Worm (Caenorhabditis elegans): Measurements from ENCODE around the gene ZC239.16.

Gene ZC239.16

DNA sequence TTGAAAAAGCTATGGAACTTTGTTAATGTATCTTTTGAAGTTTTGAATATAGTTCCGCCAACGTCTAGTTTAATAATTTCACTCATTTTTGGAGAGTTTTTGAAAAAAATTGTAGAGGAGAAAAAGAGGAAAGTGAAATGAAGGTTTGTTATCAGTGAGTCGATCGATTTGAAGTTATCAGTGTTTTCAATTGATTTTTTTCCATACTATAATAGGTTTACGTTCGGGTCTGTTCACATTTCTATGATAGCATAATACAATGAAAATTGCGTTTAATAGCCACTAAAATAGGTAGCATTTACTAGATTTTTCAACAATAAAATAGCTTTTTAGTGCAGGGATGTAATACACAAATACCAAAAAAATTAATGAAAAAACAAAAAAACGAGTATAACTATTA lies at the start of gene ZC239.16:
ZC239.16 (minus strand) TSS at position 120 of the 400 bp plus-strand sequence.
- TF ChIP-seq npax-4 (tag; optimal IDR thresholded peaks at IDR 0.05), result no peak
- TF ChIP-seq pros-1 (tag; optimal IDR thresholded peaks at IDR 0.05), result no peak
- TF ChIP-seq ceh-24 (tag; optimal IDR thresholded peaks at IDR 0.05), result no peak
- TF ChIP-seq fax-1 (tag; optimal IDR thresholded peaks at IDR 0.05), result no peak
- TF ChIP-seq unc-3 (GFP tag; conservative IDR thresholded peaks at IDR 0.05), result no peak
- TF ChIP-seq unc-3 (tag; optimal IDR thresholded peaks at IDR 0.05), result no peak
- no peak for TF ChIP-seq pat-9 (tag; optimal IDR thresholded peaks at IDR 0.05)
- no peak for TF ChIP-seq tbx-7 (tag; optimal IDR thresholded peaks at IDR 0.05)
- TF ChIP-seq ahr-1 (tag; optimal IDR thresholded peaks at IDR 0.05), result no peak
- no peak for TF ChIP-seq eyg-1 (tag; optimal IDR thresholded peaks at IDR 0.05)
- TF ChIP-seq T23F11.4 (GFP tag; optimal IDR thresholded peaks at IDR 0.05), result no peak
- TF ChIP-seq hlh-6 (tag; optimal IDR thresholded peaks at IDR 0.05), result no peak
- no peak for TF ChIP-seq che-1 (tag; optimal IDR thresholded peaks at IDR 0.05)
- no peak for TF ChIP-seq C38D4.7 (GFP tag; optimal IDR thresholded peaks at IDR 0.05)
- no peak for TF ChIP-seq ttx-3 (tag; optimal IDR thresholded peaks at IDR 0.05)
- TF ChIP-seq pha-4 (tag; optimal IDR thresholded peaks at IDR 0.05), result no peak
- TF ChIP-seq madf-2 (tag; optimal IDR thresholded peaks at IDR 0.05), result no peak
- no peak for TF ChIP-seq fkh-6 (tag; optimal IDR thresholded peaks at IDR 0.05)
- no peak for TF ChIP-seq sox-2 (GFP tag; IDR thresholded peaks at IDR 0.05)
- TF ChIP-seq ceh-6 (GFP tag; optimal IDR thresholded peaks at IDR 0.05), result no peak

DNA sequence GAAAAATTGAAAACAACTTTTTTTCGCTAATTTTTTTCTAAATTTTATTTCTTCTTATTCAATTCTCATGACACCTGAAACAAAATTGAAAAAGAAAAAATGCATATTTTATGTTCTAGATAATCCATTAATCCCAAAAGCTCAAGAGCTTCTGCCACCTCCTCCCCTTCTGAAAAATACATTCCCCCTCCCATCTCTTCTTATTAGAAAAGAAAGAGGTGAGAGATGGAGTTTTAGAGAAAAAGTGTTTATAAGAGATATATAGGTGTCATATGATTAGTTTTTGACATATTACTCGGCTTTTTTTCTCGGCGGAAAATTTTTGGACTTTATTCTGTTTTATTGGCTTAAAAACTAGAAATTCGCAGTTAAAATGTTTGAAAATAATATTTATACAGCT lies 45.5 kb upstream of the ZC239.16 start:
- no peak for TF ChIP-seq sox-2 (GFP tag; IDR thresholded peaks at IDR 0.05)
- no peak for TF ChIP-seq fkh-10 (GFP tag; optimal IDR thresholded peaks at IDR 0.05)
- TF ChIP-seq pha-4 (tag; optimal IDR thresholded peaks at IDR 0.05), result no peak
- no peak for TF ChIP-seq syd-9 (tag; optimal IDR thresholded peaks at IDR 0.05)
- no peak for TF ChIP-seq pax-1 (tag; optimal IDR thresholded peaks at IDR 0.05)
- no peak for TF ChIP-seq madf-2 (tag; optimal IDR thresholded peaks at IDR 0.05)
- TF ChIP-seq odd-2 (tag; optimal IDR thresholded peaks at IDR 0.05), result no peak
- no peak for TF ChIP-seq npax-4 (tag; optimal IDR thresholded peaks at IDR 0.05)
- TF ChIP-seq ceh-31 (tag; optimal IDR thresholded peaks at IDR 0.05), result no peak
- no peak for TF ChIP-seq dve-1 (tag; optimal IDR thresholded peaks at IDR 0.05)
- TF ChIP-seq T23F11.4 (GFP tag; optimal IDR thresholded peaks at IDR 0.05), result no peak

DNA sequence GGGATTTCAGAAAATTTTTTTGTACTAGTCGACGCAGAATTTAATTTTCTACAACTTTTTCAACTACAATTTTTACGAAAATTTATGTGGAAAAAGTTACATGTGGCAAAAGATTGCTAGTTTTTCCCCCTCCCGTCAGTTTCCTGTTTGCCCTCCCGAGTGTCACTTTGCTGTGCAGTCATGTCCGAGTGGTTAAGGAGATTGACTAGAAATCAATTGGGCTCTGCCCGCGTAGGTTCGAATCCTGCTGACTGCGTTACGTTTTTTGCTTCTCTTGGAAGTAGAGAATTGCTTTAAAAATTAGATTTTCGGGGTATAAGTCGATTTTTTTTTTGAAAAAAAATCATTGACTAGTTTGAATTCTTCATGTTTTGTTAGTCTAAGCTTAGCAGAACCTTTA lies 42.7 kb upstream of the ZC239.16 start:
- TF ChIP-seq ceh-22 (tag; optimal IDR thresholded peaks at IDR 0.05) (no peak), mec-3 (tag; optimal IDR thresholded peaks at IDR 0.05; ENCODE audit: borderline replicate concordance) (no peak), che-1 (tag; optimal IDR thresholded peaks at IDR 0.05) (peak; percentile 48), madf-2 (tag; optimal IDR thresholded peaks at IDR 0.05) (no peak), tbx-2 (tag; optimal IDR thresholded peaks at IDR 0.05) (no peak), nhr-232 (tag; optimal IDR thresholded peaks at IDR 0.05) (peak; percentile 10), ceh-48 (tag; optimal IDR thresholded peaks at IDR 0.05) (no peak), tbx-7 (tag; optimal IDR thresholded peaks at IDR 0.05) (no peak), pax-1 (tag; optimal IDR thresholded peaks at IDR 0.05) (no peak), pha-4 (tag; optimal IDR thresholded peaks at IDR 0.05) (no peak), Y22D7AL.16 (tag; optimal IDR thresholded peaks at IDR 0.05) (peak; percentile 18), nfya-1 (tag; optimal IDR thresholded peaks at IDR 0.05) (no peak)

- TF ChIP-seq hlh-6 (tag; optimal IDR thresholded peaks at IDR 0.05) (no peak), unc-86 (tag; optimal IDR thresholded peaks at IDR 0.05) (no peak), unc-55 (GFP tag; optimal IDR thresholded peaks at IDR 0.05) (no peak), ceh-45 (GFP tag; IDR thresholded peaks at IDR 0.05) (no peak), ceh-14 (tag; optimal IDR thresholded peaks at IDR 0.05) (no peak), fkh-6 (tag; optimal IDR thresholded peaks at IDR 0.05) (no peak), hlh-13 (GFP tag; optimal IDR thresholded peaks at IDR 0.05) (no peak), ceh-48 (tag; optimal IDR thresholded peaks at IDR 0.05) (no peak), tbx-2 (tag; optimal IDR thresholded peaks at IDR 0.05) (no peak), pha-2 (tag; optimal IDR thresholded peaks at IDR 0.05) (no peak), npax-4 (tag; optimal IDR thresholded peaks at IDR 0.05) (no peak), eyg-1 (tag; optimal IDR thresholded peaks at IDR 0.05) (no peak), Y22D7AL.16 (tag; optimal IDR thresholded peaks at IDR 0.05) (no peak), zip-5 (tag; optimal IDR thresholded peaks at IDR 0.05) (no peak), dve-1 (tag; optimal IDR thresholded peaks at IDR 0.05) (no peak), gmeb-2 (tag; optimal IDR thresholded peaks at IDR 0.05) (no peak), elt-4 (tag; optimal IDR thresholded peaks at IDR 0.05) (no peak), pqm-1 (tag; optimal IDR thresholded peaks at IDR 0.05) (no peak), ceh-9 (tag; optimal IDR thresholded peaks at IDR 0.05) (no peak), ceh-34 (tag; optimal IDR thresholded peaks at IDR 0.05) (no peak)
These were observed 42.2 kb upstream of the ZC239.16 start, which contains the start of gene F02E11.7 for ce11 chrII:3267365-3267764. Gene F02E11.7 (plus strand): TSS chrII:3267665.
